Fruit fly (Drosophila melanogaster): Measurements from ENCODE around the gene Cpr76Bd.
A peak's percentile ranks its signal among the peaks of the same experiment; 100 is the strongest.

The Cpr76Bd gene

dm6 chr3L:19552136-19552773 is 19.7 kb downstream of the Cpr76Bd start, which contains the start of the genes Ltn1 and CG9300 (continued):
- TF ChIP-seq oc (tag; optimal IDR thresholded peaks at IDR 0.05) (no peak), Sox100B (GFP tag; optimal IDR thresholded peaks at IDR 0.05) (no peak), CG14014 (GFP tag; IDR thresholded peaks at IDR 0.05) (no peak), ash1 (GFP tag; optimal IDR thresholded peaks at IDR 0.05) (no peak), zfh1 (GFP tag; IDR thresholded peaks at IDR 0.05) (no peak), pnt (GFP tag; optimal IDR thresholded peaks at IDR 0.05) (no peak), Mrtf (GFP tag; IDR thresholded peaks at IDR 0.05) (no peak), zfh2 (GFP tag; optimal IDR thresholded peaks at IDR 0.05) (peak; percentile 18), Hr51 (GFP tag; optimal IDR thresholded peaks at IDR 0.05) (peak in 1 of 2 experiments; percentile 3), CG17612 (GFP tag; IDR thresholded peaks at IDR 0.05) (no peak), CG17359 (tag; optimal IDR thresholded peaks at IDR 0.05) (no peak), CG7745 (tag; optimal IDR thresholded peaks at IDR 0.05) (no peak), pros (GFP tag; optimal IDR thresholded peaks at IDR 0.05) (no peak), CG31388 (GFP tag; optimal IDR thresholded peaks at IDR 0.05) (no peak), CG16815 (GFP tag; optimal IDR thresholded peaks at IDR 0.05) (no peak), CG32772 (GFP tag; IDR thresholded peaks at IDR 0.05) (no peak), slou (GFP tag; optimal IDR thresholded peaks at IDR 0.05) (no peak), esg (GFP tag; conservative IDR thresholded peaks at IDR 0.05) (no peak), CG3281 (GFP tag; optimal IDR thresholded peaks at IDR 0.05) (no peak), CG3407 (GFP tag; optimal IDR thresholded peaks at IDR 0.05) (no peak), her (GFP tag; optimal IDR thresholded peaks at IDR 0.05) (peak; percentile 28), CG34422 (GFP tag; IDR thresholded peaks at IDR 0.05) (peak; percentile 93), CG6791 (GFP tag; IDR thresholded peaks at IDR 0.05; ENCODE audit: partially characterized antibody) (0 out of 3 replicates have a peak, but pooled peaks have one; percentile 20), Stat92E (GFP tag; optimal IDR thresholded peaks at IDR 0.05) (no peak), tup (GFP tag; optimal IDR thresholded peaks at IDR 0.05) (no peak), CG18619 (GFP tag; optimal IDR thresholded peaks at IDR 0.05) (no peak), CG12659 (GFP tag; optimal IDR thresholded peaks at IDR 0.05) (peak; percentile 77), sens (GFP tag) (peak; percentile 93), Sry-δ (GFP tag; optimal IDR thresholded peaks at IDR 0.05) (peak; percentile 61), ssp (GFP tag; IDR thresholded peaks at IDR 0.05) (no peak), CG9727 (GFP tag; optimal IDR thresholded peaks at IDR 0.05) (no peak), nerfin-1 (tag; optimal IDR thresholded peaks at IDR 0.05) (no peak), pb (GFP tag; optimal IDR thresholded peaks at IDR 0.05) (peak; percentile 44), CG31365 (tag; optimal IDR thresholded peaks at IDR 0.05) (peak; percentile 8), HmgZ (tag; optimal IDR thresholded peaks at IDR 0.05) (peak; percentile 76), CG6272 (GFP tag; IDR thresholded peaks at IDR 0.05) (no peak), CG8359 (GFP tag; optimal IDR thresholded peaks at IDR 0.05; ENCODE audit: borderline replicate concordance) (no peak), CG5180 (GFP tag; optimal IDR thresholded peaks at IDR 0.05) (no peak), CG4282 (GFP tag; optimal IDR thresholded peaks at IDR 0.05) (no peak), gfzf (GFP tag; optimal IDR thresholded peaks at IDR 0.05) (peak; percentile 52), CG42726 (GFP tag; IDR thresholded peaks at IDR 0.05; ENCODE audit: partially characterized antibody) (peak; percentile 51; the same call in 1 of the 2 replicates), CkIIα-i1 (GFP tag; IDR thresholded peaks at IDR 0.05) (no peak), CG9932 (GFP tag; IDR thresholded peaks at IDR 0.05) (0 out of 2 replicates have a peak, but pooled peaks have one; percentile 34), ap (GFP tag; IDR thresholded peaks at IDR 0.05) (no peak), da (GFP tag; optimal IDR thresholded peaks at IDR 0.05) (peak; percentile 22), CG34224 (GFP tag; IDR thresholded peaks at IDR 0.05; ENCODE audit: partially characterized antibody) (peak; percentile 32; the same call in 1 of the 3 replicates), Ssrp (tag; optimal IDR thresholded peaks at IDR 0.05) (no peak), bowl (GFP tag; IDR thresholded peaks at IDR 0.05) (no peak), disco-r (GFP tag; optimal IDR thresholded peaks at IDR 0.05) (no peak)
